Fruit fly (Drosophila melanogaster) whole organism: ENCODE results near the gene CG6793.

Experiments
- EcR ChIP-seq, 2 experiments: fragments of >200 bp; optimal IDR thresholded peaks; 2 replicates each; lab custom pipeline; 2017; ENCODE audit warnings: missing biosample characterization in 2 of 2, missing genetic modification characterization in 2 of 2, missing genetic modification reagents in 2 of 2
- psq ChIP-seq: fragments of >200 bp; optimal IDR thresholded peaks from 2 replicates; lab custom pipeline; 2017

DNA sequence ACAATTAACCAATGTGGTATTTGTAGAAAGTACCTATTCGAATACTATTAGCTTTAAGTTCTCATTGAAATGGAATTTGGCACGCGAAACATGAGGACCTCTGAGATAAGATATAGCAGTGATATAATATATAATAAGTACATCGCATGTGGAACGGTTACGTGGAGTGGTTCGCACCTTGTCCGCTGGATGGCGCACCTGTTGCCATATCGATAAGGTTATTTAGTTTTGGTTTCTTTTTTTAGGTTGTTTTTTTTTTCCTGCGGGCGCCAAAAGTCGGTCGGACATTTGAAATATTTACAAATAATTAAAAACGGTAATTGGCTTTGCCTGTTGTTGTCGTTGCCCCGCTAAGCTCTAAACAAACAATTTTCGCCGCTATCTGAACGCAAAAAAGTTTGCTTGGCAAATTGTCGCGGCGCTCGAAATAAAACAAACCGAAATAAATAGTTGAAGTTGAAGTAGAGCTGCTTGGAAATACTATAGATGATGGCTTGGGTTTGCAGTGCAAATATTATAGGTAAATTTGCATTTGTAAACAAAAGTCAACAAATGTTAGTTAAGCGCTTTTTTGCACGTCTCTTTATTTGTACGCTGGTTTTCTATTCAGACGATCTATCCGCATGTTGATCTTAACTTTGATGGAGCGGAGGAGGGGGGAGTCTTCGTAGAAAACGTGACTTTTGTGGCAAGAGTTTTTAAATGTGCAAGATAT is 7.6 kb downstream of the CG6793 start:
- no peak for TF ChIP-seq psq (lab: Kevin White, UChicago)
- TF ChIP-seq EcR (GFP tag; optimal IDR thresholded peaks at IDR 0.05; lab: Kevin White, UChicago) = no peak
